Worm (Caenorhabditis elegans): ENCODE results near the gene duo-1.

The duo-1 gene

ce11 chrV:11572803-11573490 lies 18.5 kb downstream of the duo-1 start, which contains the start of the genes H12C20.7 and nhr-68 (continued):
- peak; percentile 92 for TF ChIP-seq nfyb-1 (GFP tag; IDR thresholded peaks at IDR 0.05)
- no peak for TF ChIP-seq nhr-27 (tag; optimal IDR thresholded peaks at IDR 0.05)
- no peak for TF ChIP-seq snpc-1.1 (tag; optimal IDR thresholded peaks at IDR 0.05; ENCODE audit: insufficient read depth)
- TF ChIP-seq ztf-3 (GFP tag; optimal IDR thresholded peaks at IDR 0.05) = peak; percentile 50
- peak; percentile 90 for TF ChIP-seq C06A6.2 (GFP tag; conservative IDR thresholded peaks at IDR 0.05)
- no peak for TF ChIP-seq ceh-100 (GFP tag; IDR thresholded peaks at IDR 0.05)
- TF ChIP-seq ztf-22 (GFP tag; optimal IDR thresholded peaks at IDR 0.05) = peak; percentile 97
- TF ChIP-seq ccch-3 (GFP tag; optimal IDR thresholded peaks at IDR 0.05) = no peak
- TF ChIP-seq pha-4 (tag; optimal IDR thresholded peaks at IDR 0.05) = peak; percentile 43
- no peak for TF ChIP-seq F23B12.7 (tag; optimal IDR thresholded peaks at IDR 0.05; ENCODE audit: insufficient read depth)
- TF ChIP-seq ztf-28 (GFP tag; IDR thresholded peaks at IDR 0.05) = no peak
- TF ChIP-seq F49E8.2 (tag; optimal IDR thresholded peaks at IDR 0.05; ENCODE audit: insufficient read depth) = no peak
- TF ChIP-seq dpff-1 (tag; optimal IDR thresholded peaks at IDR 0.05) = peak; percentile 36

ce11 chrV:11574563-11574962 lies 20.1 kb downstream of the duo-1 start:
- no peak for TF ChIP-seq F57C9.4 (tag; optimal IDR thresholded peaks at IDR 0.05)
- TF ChIP-seq bed-2 (GFP tag; IDR thresholded peaks at IDR 0.05) = no peak
- TF ChIP-seq nhr-80 (tag; optimal IDR thresholded peaks at IDR 0.05) = peak; percentile 19
- no peak for TF ChIP-seq madf-3 (GFP tag; IDR thresholded peaks at IDR 0.05)

ce11 chrV:11580826-11581225 lies 26.4 kb downstream of the duo-1 start, which contains the start of gene srx-90:
TSS of gene srx-90 (plus strand) at chrV:11581126.
- TF ChIP-seq hlh-26 (GFP tag; conservative IDR thresholded peaks at IDR 0.05) (no peak), madf-10 (tag; optimal IDR thresholded peaks at IDR 0.05) (no peak), ztf-25 (GFP tag; IDR thresholded peaks at IDR 0.05) (no peak), repo-1 (tag; optimal IDR thresholded peaks at IDR 0.05) (no peak), nhr-90 (tag; optimal IDR thresholded peaks at IDR 0.05) (no peak), rpc-1 (optimal IDR thresholded peaks at IDR 0.05) (no peak), rpc-1 (tag; optimal IDR thresholded peaks at IDR 0.05) (no peak), ets-4 (GFP tag; optimal IDR thresholded peaks at IDR 0.05) (no peak), hlh-12 (tag; optimal IDR thresholded peaks at IDR 0.05) (no peak), ztf-18 (tag; optimal IDR thresholded peaks at IDR 0.05) (no peak), ekl-4 (GFP tag; IDR thresholded peaks at IDR 0.05) (no peak), Y53F4B.3 (GFP tag; IDR thresholded peaks at IDR 0.05) (no peak), C06A6.2 (GFP tag; conservative IDR thresholded peaks at IDR 0.05) (no peak), F33H1.4 (GFP tag; IDR thresholded peaks at IDR 0.05) (no peak), K11D2.4 (GFP tag; IDR thresholded peaks at IDR 0.05) (no peak), snpc-3.4 (tag; optimal IDR thresholded peaks at IDR 0.05) (no peak), nfya-2 (GFP tag; IDR thresholded peaks at IDR 0.05) (no peak), B0035.1 (tag; optimal IDR thresholded peaks at IDR 0.05) (no peak)

- TF ChIP-seq repo-1 (tag; optimal IDR thresholded peaks at IDR 0.05) (no peak), snpc-3.4 (tag; optimal IDR thresholded peaks at IDR 0.05) (no peak), pha-4 (tag; optimal IDR thresholded peaks at IDR 0.05) (no peak), efl-1 (GFP tag; optimal IDR thresholded peaks at IDR 0.05) (no peak), cebp-1 (GFP tag; IDR thresholded peaks at IDR 0.05) (no peak), cebp-1 (tag; optimal IDR thresholded peaks at IDR 0.05) (no peak), rpc-1 (optimal IDR thresholded peaks at IDR 0.05) (no peak), rpc-1 (tag; optimal IDR thresholded peaks at IDR 0.05) (no peak)
Measured at ce11 chrV:11583212-11583611, 28.8 kb downstream of the duo-1 start, which contains the start of gene srx-88. TSS of gene srx-88 (plus strand) at chrV:11583512.
